Worm (Caenorhabditis elegans): ENCODE data around the gene ftt-2.
A peak's percentile ranks its signal among the peaks of the same experiment; 100 is the strongest.

ce11 chrX:11640463-11640995 is 35.3 kb upstream of the ftt-2 start:
- TF ChIP-seq snpc-4 (tag; optimal IDR thresholded peaks at IDR 0.05) (no peak), sptf-1 (tag; optimal IDR thresholded peaks at IDR 0.05) (no peak), pqm-1 (tag; optimal IDR thresholded peaks at IDR 0.05) (no peak), hlh-4 (tag; optimal IDR thresholded peaks at IDR 0.05) (no peak), ceh-82 (tag; optimal IDR thresholded peaks at IDR 0.05) (peak in 1 of 3 experiments; percentile 13), unc-130 (tag; optimal IDR thresholded peaks at IDR 0.05) (no peak), skn-1 (tag; optimal IDR thresholded peaks at IDR 0.05) (no peak), C16A3.4 (tag; optimal IDR thresholded peaks at IDR 0.05) (no peak)
